Worm (Caenorhabditis elegans): ENCODE data around the gene ndnf-1.

DNA sequence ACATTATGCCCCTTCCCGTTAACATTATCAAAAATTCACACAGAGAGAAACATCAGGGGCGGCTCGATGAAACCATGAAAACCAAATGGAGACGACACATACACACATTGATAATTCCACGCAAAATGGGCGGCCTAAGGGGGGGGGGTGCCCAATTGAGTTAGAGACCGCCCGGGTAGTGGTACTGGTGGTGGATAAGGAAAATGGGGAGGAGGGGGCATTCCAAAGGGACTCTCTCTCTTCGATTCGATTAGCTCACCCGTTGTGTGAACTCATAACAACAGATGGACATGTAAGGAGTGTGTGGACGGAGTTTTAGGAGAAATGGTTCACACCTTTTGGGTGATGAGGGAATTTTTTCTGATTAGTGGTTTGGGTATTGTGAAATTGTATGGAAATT, 46.3 kb downstream of the ndnf-1 start:
- TF ChIP-seq pha-4 (tag; optimal IDR thresholded peaks at IDR 0.05) (no peak), zfh-2 (GFP tag; conservative IDR thresholded peaks at IDR 0.05) (no peak), Y67H2A.10 (GFP tag; conservative IDR thresholded peaks at IDR 0.05) (no peak), unc-62 (GFP tag; optimal IDR thresholded peaks at IDR 0.05) (no peak), madf-8 (GFP tag; conservative IDR thresholded peaks at IDR 0.05) (no peak), ztf-28 (GFP tag; IDR thresholded peaks at IDR 0.05) (no peak)
